Fruit fly (Drosophila melanogaster): ENCODE measurements around the gene Scsalpha2.
A peak's percentile ranks its signal among the peaks of the same experiment; 100 is the strongest.

Scsalpha2 gene

DNA sequence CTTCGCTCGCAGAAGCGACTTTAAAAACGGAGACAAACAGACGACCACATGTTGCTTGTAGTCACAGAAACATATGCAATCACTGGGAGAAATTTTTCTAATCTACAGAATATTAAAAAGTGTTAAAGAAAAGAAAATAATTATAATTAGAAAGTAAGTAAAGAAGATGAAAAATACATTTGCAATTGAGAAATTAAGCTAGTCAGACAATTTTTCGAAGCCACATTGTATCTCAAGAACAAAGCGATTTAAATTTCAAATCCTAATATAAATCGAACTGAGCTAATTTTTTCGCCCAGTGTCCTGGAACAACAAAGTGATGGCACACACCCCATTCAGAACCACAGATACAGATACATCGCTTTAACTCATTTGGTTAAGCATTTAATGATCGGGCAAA, 2.4 kb upstream of the Scsalpha2 start (continued):
- TF ChIP-seq ttk (GFP tag; IDR thresholded peaks at IDR 0.05) (peak; percentile 56; the same call in 1 of the 2 replicates), pb (GFP tag; optimal IDR thresholded peaks at IDR 0.05) (no peak), CG8290 (GFP tag; optimal IDR thresholded peaks at IDR 0.05) (peak; percentile 35), CG8290 (tag; optimal IDR thresholded peaks at IDR 0.05) (no peak), Lhr (GFP tag; optimal IDR thresholded peaks at IDR 0.05) (peak; percentile 22), br (optimal IDR thresholded peaks at IDR 0.05) (no peak), Bdp1 (GFP tag; optimal IDR thresholded peaks at IDR 0.05) (no peak), CG12236 (GFP tag; optimal IDR thresholded peaks at IDR 0.05) (peak; percentile 2), CG12659 (GFP tag; optimal IDR thresholded peaks at IDR 0.05) (peak; percentile 33), NC2α (GFP tag; optimal IDR thresholded peaks at IDR 0.05) (no peak), CG30403 (GFP tag; optimal IDR thresholded peaks at IDR 0.05) (peak; percentile 72), CG1603 (tag; optimal IDR thresholded peaks at IDR 0.05) (peak; percentile 25), CG33213 (GFP tag; optimal IDR thresholded peaks at IDR 0.05) (no peak), ara (GFP tag; IDR thresholded peaks at IDR 0.05) (peak; percentile 50; the same call in 1 of the 2 replicates), CG11398 (GFP tag; optimal IDR thresholded peaks at IDR 0.05) (no peak), lab (GFP tag; optimal IDR thresholded peaks at IDR 0.05) (peak; percentile 64), slbo (GFP tag; IDR thresholded peaks at IDR 0.05) (0 out of 2 replicates have a peak, but pooled peaks have one; percentile 5), CG6654 (GFP tag; optimal IDR thresholded peaks at IDR 0.05) (peak; percentile 34), CG31365 (tag; optimal IDR thresholded peaks at IDR 0.05) (no peak), CG10274 (GFP tag; optimal IDR thresholded peaks at IDR 0.05) (no peak), CG9876 (GFP tag; optimal IDR thresholded peaks at IDR 0.05) (no peak), sens (GFP tag) (peak; percentile 93), CG16863 (GFP tag; optimal IDR thresholded peaks at IDR 0.05) (no peak), CG8359 (GFP tag; optimal IDR thresholded peaks at IDR 0.05; ENCODE audit: borderline replicate concordance) (peak; percentile 62), zfh2 (GFP tag; optimal IDR thresholded peaks at IDR 0.05) (no peak), CG14965 (GFP tag; optimal IDR thresholded peaks at IDR 0.05; ENCODE audit: borderline replicate concordance) (no peak), CG9437 (GFP tag; optimal IDR thresholded peaks at IDR 0.05) (peak; percentile 29), Ptx1 (GFP tag; IDR thresholded peaks at IDR 0.05) (peak; percentile 66), Lpt (GFP tag; optimal IDR thresholded peaks at IDR 0.05) (no peak), odd (GFP tag; optimal IDR thresholded peaks at IDR 0.05) (peak; percentile 18), Sry-δ (GFP tag; optimal IDR thresholded peaks at IDR 0.05) (no peak), nerfin-1 (tag; optimal IDR thresholded peaks at IDR 0.05) (peak; percentile 73), Atf3 (GFP tag; optimal IDR thresholded peaks at IDR 0.05) (no peak), cad (GFP tag; optimal IDR thresholded peaks at IDR 0.05) (no peak), bsh (GFP tag; optimal IDR thresholded peaks at IDR 0.05) (peak in 1 of 2 experiments; percentile 88), Antp (GFP tag; optimal IDR thresholded peaks at IDR 0.05) (peak; percentile 15), shn (GFP tag; optimal IDR thresholded peaks at IDR 0.05) (no peak), ssp (GFP tag; IDR thresholded peaks at IDR 0.05) (peak; percentile 48), HLH4C (GFP tag; IDR thresholded peaks at IDR 0.05; ENCODE audit: partially characterized antibody) (no peak), crp (GFP tag; optimal IDR thresholded peaks at IDR 0.05) (peak in 1 of 2 experiments; percentile 2), zf30C (GFP tag; optimal IDR thresholded peaks at IDR 0.05) (peak; percentile 69), Dref (GFP tag; IDR thresholded peaks at IDR 0.05) (no peak), otp (GFP tag; IDR thresholded peaks at IDR 0.05) (peak; percentile 30; the same call in 1 of the 3 replicates), kay (GFP tag; optimal IDR thresholded peaks at IDR 0.05) (no peak), dmrt99B (tag; optimal IDR thresholded peaks at IDR 0.05) (peak; percentile 70), jumu (GFP tag; optimal IDR thresholded peaks at IDR 0.05) (peak; percentile 1), Sin3A (optimal IDR thresholded peaks at IDR 0.05) (no peak), MBD-R2 (GFP tag; IDR thresholded peaks at IDR 0.05) (no peak), tup (GFP tag; optimal IDR thresholded peaks at IDR 0.05) (no peak), CG4424 (GFP tag; optimal IDR thresholded peaks at IDR 0.05) (peak; percentile 81), Stat92E (GFP tag; optimal IDR thresholded peaks at IDR 0.05) (peak in 1 of 3 experiments; percentile 66), CG2712 (tag; optimal IDR thresholded peaks at IDR 0.05) (peak; percentile 93)

Data from whole organism, embryonic.